Worm (Caenorhabditis elegans): Measurements from ENCODE around the gene pqn-31.

Gene pqn-31

ce11 chrV:9092209-9092608, 17.2 kb upstream of the pqn-31 start, which contains the start of gene T27E4.1:
TSS of gene T27E4.1 (plus strand) at chrV:9092345.
- TF ChIP-seq aly-2 (tag; optimal IDR thresholded peaks at IDR 0.05) (no peak), mml-1 (tag; optimal IDR thresholded peaks at IDR 0.05) (no peak), jun-1 (tag; optimal IDR thresholded peaks at IDR 0.05) (no peak), ZK546.5 (tag; optimal IDR thresholded peaks at IDR 0.05) (no peak), lin-39 (tag; optimal IDR thresholded peaks at IDR 0.05) (peak; percentile 44), nhr-25 (tag; optimal IDR thresholded peaks at IDR 0.05) (no peak), ceh-9 (tag; optimal IDR thresholded peaks at IDR 0.05) (no peak)

ce11 chrV:9094060-9094628, 15.2 kb upstream of the pqn-31 start:
- TF ChIP-seq R02D3.7 (tag; optimal IDR thresholded peaks at IDR 0.05) (no peak), nhr-67 (tag; optimal IDR thresholded peaks at IDR 0.05) (no peak), pqm-1 (tag; optimal IDR thresholded peaks at IDR 0.05) (peak; percentile 82), nfya-1 (tag; optimal IDR thresholded peaks at IDR 0.05; ENCODE audit: insufficient read depth) (peak; percentile 14), lin-15B (tag; optimal IDR thresholded peaks at IDR 0.05) (no peak), lin-39 (tag; optimal IDR thresholded peaks at IDR 0.05) (peak; percentile 76), mdl-1 (tag; optimal IDR thresholded peaks at IDR 0.05) (peak; percentile 3), elt-2 (tag; optimal IDR thresholded peaks at IDR 0.05) (peak; percentile 76), nhr-28 (tag; optimal IDR thresholded peaks at IDR 0.05) (no peak), jun-1 (tag; optimal IDR thresholded peaks at IDR 0.05) (peak; percentile 63), egl-5 (tag; optimal IDR thresholded peaks at IDR 0.05) (peak; percentile 43), lsy-12 (tag; optimal IDR thresholded peaks at IDR 0.05) (peak; percentile 15), pha-4 (tag; optimal IDR thresholded peaks at IDR 0.05) (peak; percentile 96)

DNA sequence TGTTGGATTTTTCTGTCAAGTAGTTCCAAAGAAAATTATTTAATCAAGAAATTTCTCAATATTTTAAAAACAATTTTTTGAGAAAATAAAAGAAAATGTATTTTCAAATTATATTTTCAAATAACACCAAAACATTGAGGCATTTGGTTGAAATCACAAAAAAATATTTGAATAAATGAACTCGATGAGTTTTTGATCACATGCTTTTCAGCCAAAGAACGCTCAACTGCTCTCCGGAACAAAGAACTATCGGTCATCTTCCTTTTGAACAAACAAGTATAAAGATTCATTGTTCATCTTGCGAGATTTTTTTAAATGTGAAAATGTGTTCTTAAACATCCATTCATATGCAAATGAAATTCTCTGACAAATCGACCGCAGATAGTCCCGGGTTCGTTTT, 14.4 kb upstream of the pqn-31 start:
- TF ChIP-seq pqm-1 (tag; optimal IDR thresholded peaks at IDR 0.05) (peak; percentile 61), nhr-23 (tag; optimal IDR thresholded peaks at IDR 0.05) (no peak), egl-27 (tag; optimal IDR thresholded peaks at IDR 0.05) (no peak), fkh-10 (GFP tag; optimal IDR thresholded peaks at IDR 0.05) (peak; percentile 41), pha-4 (tag; optimal IDR thresholded peaks at IDR 0.05) (peak; percentile 50), elt-2 (tag; optimal IDR thresholded peaks at IDR 0.05) (no peak), nhr-237 (tag; optimal IDR thresholded peaks at IDR 0.05) (no peak)

DNA sequence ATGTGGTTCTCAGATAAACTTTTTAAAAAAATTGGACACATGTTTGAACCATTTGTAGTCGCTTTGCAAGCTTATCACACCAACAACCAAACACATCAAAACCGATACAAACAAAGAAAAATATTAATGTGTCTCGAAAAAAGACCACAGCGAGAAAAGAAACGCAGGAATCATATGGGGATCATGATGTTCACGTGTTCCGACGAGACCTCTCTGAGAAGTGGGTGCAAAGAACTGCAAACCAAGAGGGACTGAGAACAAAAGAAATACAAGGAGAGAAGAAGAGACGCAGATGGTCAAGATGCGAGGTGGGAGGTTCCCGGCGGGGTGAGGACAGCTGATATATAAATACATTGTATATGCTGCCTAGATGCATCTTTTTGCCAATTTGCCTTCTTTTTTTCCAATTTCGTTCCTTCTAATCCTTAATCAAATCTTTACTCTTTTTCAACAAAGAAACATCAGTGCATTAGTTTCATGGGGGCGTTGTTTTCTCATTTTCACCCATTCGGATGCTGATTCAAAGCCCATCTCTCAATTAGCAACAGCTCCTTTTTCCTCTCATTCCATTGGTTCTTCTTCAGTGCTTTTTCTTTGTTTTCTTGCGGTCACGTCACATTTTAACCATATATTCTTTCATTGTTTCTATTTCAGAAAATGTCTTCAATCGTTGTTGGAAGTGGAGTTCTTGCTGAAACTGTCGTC, 13.6 kb upstream of the pqn-31 start, which contains the start of gene F21C10.10:
TSS of gene F21C10.10 (plus strand) at position 655 of the 705 bp plus-strand sequence.
- no peak for TF ChIP-seq ama-1 (optimal IDR thresholded peaks at IDR 0.05)
- no peak for TF ChIP-seq ZK546.5 (tag; optimal IDR thresholded peaks at IDR 0.05)
- TF ChIP-seq fos-1 (tag; optimal IDR thresholded peaks at IDR 0.05), result peak; percentile 15
- TF ChIP-seq skn-1 (tag; optimal IDR thresholded peaks at IDR 0.05), result peak; percentile 6
- TF ChIP-seq ceh-16 (tag; optimal IDR thresholded peaks at IDR 0.05), result no peak
- TF ChIP-seq nhr-43 (tag; optimal IDR thresholded peaks at IDR 0.05; ENCODE audit: poor library complexity, severe bottlenecking), result peak; percentile 98
- no peak for TF ChIP-seq lin-15B (tag; optimal IDR thresholded peaks at IDR 0.05)
- no peak for TF ChIP-seq aly-2 (tag; optimal IDR thresholded peaks at IDR 0.05)
- TF ChIP-seq nhr-23 (tag; optimal IDR thresholded peaks at IDR 0.05), result peak; percentile 95
- TF ChIP-seq pha-4 (tag; optimal IDR thresholded peaks at IDR 0.05), result peak; percentile 96
- peak; percentile 23 for TF ChIP-seq nhr-77 (tag; optimal IDR thresholded peaks at IDR 0.05)
- TF ChIP-seq lin-39 (tag; optimal IDR thresholded peaks at IDR 0.05), result peak; percentile 84
- peak; percentile 80 for TF ChIP-seq ceh-28 (tag; optimal IDR thresholded peaks at IDR 0.05)
- TF ChIP-seq nhr-11 (tag; optimal IDR thresholded peaks at IDR 0.05), result peak; percentile 33
- TF ChIP-seq elt-2 (tag; optimal IDR thresholded peaks at IDR 0.05), result peak; percentile 93
- TF ChIP-seq R02D3.7 (tag; optimal IDR thresholded peaks at IDR 0.05), result peak; percentile 19
- peak; percentile 92 for TF ChIP-seq nhr-76 (tag; optimal IDR thresholded peaks at IDR 0.05)
- peak; percentile 57 for TF ChIP-seq tbx-2 (tag; optimal IDR thresholded peaks at IDR 0.05)
- no peak for TF ChIP-seq fkh-2 (tag; optimal IDR thresholded peaks at IDR 0.05)
- peak; percentile 65 for TF ChIP-seq ztf-4 (tag; optimal IDR thresholded peaks at IDR 0.05)
- TF ChIP-seq sea-2 (GFP tag; optimal IDR thresholded peaks at IDR 0.05), result no peak
- TF ChIP-seq nhr-67 (tag; optimal IDR thresholded peaks at IDR 0.05), result no peak
- peak; percentile 47 for TF ChIP-seq unc-62 (GFP tag; optimal IDR thresholded peaks at IDR 0.05)
- TF ChIP-seq hmg-11 (tag; optimal IDR thresholded peaks at IDR 0.05), result peak; percentile 62
- no peak for TF ChIP-seq nhr-237 (tag; optimal IDR thresholded peaks at IDR 0.05)
- no peak for TF ChIP-seq zag-1 (tag; optimal IDR thresholded peaks at IDR 0.05)
- peak; percentile 41 for TF ChIP-seq lsy-12 (tag; optimal IDR thresholded peaks at IDR 0.05)
- peak; percentile 55 for TF ChIP-seq snpc-4 (tag; optimal IDR thresholded peaks at IDR 0.05)
- TF ChIP-seq mdl-1 (tag; optimal IDR thresholded peaks at IDR 0.05), result peak; percentile 89
- TF ChIP-seq jun-1 (tag; optimal IDR thresholded peaks at IDR 0.05), result peak; percentile 91
- peak; percentile 82 for TF ChIP-seq mml-1 (tag; optimal IDR thresholded peaks at IDR 0.05)
- TF ChIP-seq ceh-82 (tag; optimal IDR thresholded peaks at IDR 0.05), result no peak
- TF ChIP-seq elt-1 (tag; optimal IDR thresholded peaks at IDR 0.05), result no peak
- no peak for TF ChIP-seq unc-39 (tag; optimal IDR thresholded peaks at IDR 0.05)
- TF ChIP-seq pqm-1 (tag; optimal IDR thresholded peaks at IDR 0.05), result peak; percentile 89
- no peak for TF ChIP-seq ztf-11 (tag; optimal IDR thresholded peaks at IDR 0.05)
- TF ChIP-seq daf-12 (tag; optimal IDR thresholded peaks at IDR 0.05), result no peak

Data from whole organism, L3 larva.